Worm (Caenorhabditis elegans) whole organism, young adult: ENCODE results near the gene F10E7.11.

Source experiments
- D2030.7 ChIP-seq: fragments of 200-800 bp; sonication (Bioruptor generic); IDR thresholded peaks from 2 replicates; pipeline ENCODE4 v1.3.6; 2022; ENCODE audit warnings: missing genetic modification reagents, missing genetic modification characterization, missing compliant biosample characterization
- F10E7.11 ChIP-seq: sonication (generic microtip); optimal IDR thresholded peaks from 2 replicates; lab custom pipeline; 2017; ENCODE audit warnings: mild to moderate bottlenecking, missing genetic modification characterization, moderate library complexity, missing compliant biosample characterization
- F33H1.4 ChIP-seq: fragments of 200-800 bp; sonication (Bioruptor generic); IDR thresholded peaks from 2 replicates; pipeline ENCODE4 v1.3.6; 2022; ENCODE audit warnings: missing genetic modification reagents, missing genetic modification characterization, missing compliant biosample characterization
- F57C9.4 ChIP-seq: sonication (generic microtip); optimal IDR thresholded peaks from 2 replicates; lab custom pipeline; 2017; ENCODE audit warnings: mild to moderate bottlenecking, missing genetic modification characterization, missing compliant biosample characterization
- K11D2.4 ChIP-seq: fragments of 200-800 bp; sonication (Bioruptor generic); IDR thresholded peaks from 2 replicates; pipeline ENCODE4 v1.3.6; 2022; ENCODE audit warnings: missing genetic modification reagents, missing genetic modification characterization, missing compliant biosample characterization
- K12H6.12 ChIP-seq: fragments of 200-800 bp; sonication (Bioruptor generic); optimal IDR thresholded peaks from 2 replicates; lab custom pipeline; 2018; ENCODE audit warnings: mild to moderate bottlenecking, missing genetic modification characterization, missing compliant biosample characterization
- T07F8.4 ChIP-seq: sonication (generic microtip); optimal IDR thresholded peaks from 2 replicates; lab custom pipeline; 2016; ENCODE audit warnings: mild to moderate bottlenecking, missing genetic modification characterization, moderate library complexity, missing compliant biosample characterization
- Y53F4B.3 ChIP-seq: fragments of 200-800 bp; sonication (Bioruptor generic); IDR thresholded peaks from 2 replicates; pipeline ENCODE4 v1.3.6; 2022; ENCODE audit warnings: missing genetic modification reagents, missing genetic modification characterization, missing compliant biosample characterization
- Y53G8AR.9 ChIP-seq: fragments of 200-800 bp; sonication (Bioruptor generic); conservative IDR thresholded peaks from 2 replicates; pipeline ENCODE4 v1.3.6; 2022; ENCODE audit warnings: missing genetic modification reagents, missing genetic modification characterization, missing compliant biosample characterization
- Y79H2A.3 ChIP-seq: fragments of 200-800 bp; sonication (Bioruptor generic); conservative IDR thresholded peaks from 2 replicates; pipeline ENCODE4 v1.3.6; 2022; ENCODE audit warnings: missing genetic modification reagents, missing genetic modification characterization, missing compliant biosample characterization
- Y95B8A.8 ChIP-seq: fragments of 200-800 bp; sonication (Bioruptor generic); IDR thresholded peaks from 2 replicates; pipeline ENCODE4 v1.3.6; 2022; ENCODE audit warnings: missing genetic modification reagents, missing genetic modification characterization, missing compliant biosample characterization
- aptf-3 ChIP-seq: fragments of 200-800 bp; sonication (Bioruptor generic); IDR thresholded peaks from 2 replicates; pipeline ENCODE4 v1.3.6; 2022; ENCODE audit warnings: missing genetic modification characterization, missing compliant biosample characterization
- attf-3 ChIP-seq: fragments of 200-800 bp; sonication (Bioruptor generic); conservative IDR thresholded peaks from 2 replicates; pipeline ENCODE4 v1.3.6; 2022; ENCODE audit warnings: missing genetic modification reagents, missing genetic modification characterization, missing compliant biosample characterization
- bed-1 ChIP-seq: fragments of 200-800 bp; sonication (Bioruptor generic); IDR thresholded peaks from 2 replicates; pipeline ENCODE4 v1.3.6; 2022; ENCODE audit warnings: missing genetic modification reagents, missing genetic modification characterization, missing compliant biosample characterization
- cebp-1 ChIP-seq, 2 experiments: fragments of 200-800 bp in 1 of 2; sonication (Bioruptor generic) in 1 of 2; sonication (generic microtip) in 1 of 2; IDR thresholded peaks in 1 of 2; optimal IDR thresholded peaks in 1 of 2; 2 replicates each; pipeline versions ENCODE4 v1.3.6 to Lab custom; 2017 to 2022; ENCODE audit warnings: missing compliant biosample characterization in 2 of 2, missing genetic modification characterization in 2 of 2, mild to moderate bottlenecking in 1 of 2, missing genetic modification reagents in 1 of 2, moderate library complexity in 1 of 2
- ceh-40 ChIP-seq: fragments of 200-800 bp; sonication (Bioruptor generic); IDR thresholded peaks from 2 replicates; pipeline ENCODE4 v1.3.6; 2022; ENCODE audit warnings: missing genetic modification characterization, missing compliant biosample characterization
- ceh-58 ChIP-seq: fragments of 200-800 bp; sonication (Bioruptor generic); IDR thresholded peaks from 2 replicates; pipeline ENCODE4 v1.3.6; 2022; ENCODE audit warnings: missing genetic modification characterization, missing compliant biosample characterization
- die-1 ChIP-seq: sonication (generic microtip); optimal IDR thresholded peaks from 2 replicates; lab custom pipeline; 2016; ENCODE audit warnings: missing genotype, mild to moderate bottlenecking, missing genetic modification characterization, missing compliant biosample characterization
- dox-1 ChIP-seq: fragments of 200-800 bp; sonication (Bioruptor generic); IDR thresholded peaks from 2 replicates; pipeline ENCODE4 v1.3.6; 2022; ENCODE audit warnings: missing genetic modification reagents, missing genetic modification characterization, missing compliant biosample characterization
- egl-18 ChIP-seq: fragments of 200-800 bp; sonication (Bioruptor generic); IDR thresholded peaks from 2 replicates; pipeline ENCODE4 v1.3.6; 2022; ENCODE audit warnings: missing genetic modification reagents, missing genetic modification characterization, missing compliant biosample characterization
- egl-44 ChIP-seq: fragments of 200-800 bp; sonication (Bioruptor generic); IDR thresholded peaks from 2 replicates; pipeline ENCODE4 v1.3.6; 2022; ENCODE audit warnings: missing genetic modification reagents, missing genetic modification characterization, missing compliant biosample characterization
- egrh-3 ChIP-seq: fragments of 200-800 bp; sonication (Bioruptor generic); IDR thresholded peaks from 2 replicates; pipeline ENCODE4 v1.3.6; 2022; ENCODE audit warnings: missing genetic modification reagents, missing genetic modification characterization, missing compliant biosample characterization
- fkh-3 ChIP-seq: sonication (generic microtip); optimal IDR thresholded peaks from 2 replicates; lab custom pipeline; 2016; ENCODE audit warnings: mild to moderate bottlenecking, missing genetic modification characterization, missing compliant biosample characterization
- gei-17 ChIP-seq: fragments of 200-800 bp; sonication (Bioruptor generic); optimal IDR thresholded peaks from 2 replicates; lab custom pipeline; 2018; ENCODE audit warnings: mild to moderate bottlenecking, missing genetic modification characterization, missing compliant biosample characterization
- hrde-1 ChIP-seq: sonication (generic microtip); optimal IDR thresholded peaks from 2 replicates; lab custom pipeline; 2016; ENCODE audit warnings: missing genetic modification characterization, mild to moderate bottlenecking, missing compliant biosample characterization, moderate library complexity, missing genotype, missing genetic modification reagents, borderline replicate concordance
- let-526 ChIP-seq: fragments of 200-800 bp; sonication (Bioruptor generic); IDR thresholded peaks from 2 replicates; pipeline ENCODE4 v1.3.6; 2022; ENCODE audit warnings: missing genetic modification reagents, missing genetic modification characterization, missing compliant biosample characterization
- lin-35 ChIP-seq, 3 experiments: fragments of 150-350 bp in 2 of 3; sonication (generic microtip) in 1 of 3; optimal IDR thresholded peaks; 2 replicates each; lab custom pipeline; 2014 to 2018; ENCODE audit warnings: missing biosample characterization in 3 of 3, missing genetic modification characterization in 3 of 3, missing genetic modification reagents in 3 of 3
- lir-1 ChIP-seq: fragments of 200-800 bp; sonication (Bioruptor generic); conservative IDR thresholded peaks from 2 replicates; pipeline ENCODE4 v1.3.6; 2022; ENCODE audit warnings: missing genetic modification reagents, missing genetic modification characterization, missing compliant biosample characterization
- lsl-1 ChIP-seq: fragments of 200-800 bp; sonication (Bioruptor generic); optimal IDR thresholded peaks from 2 replicates; lab custom pipeline; 2018; ENCODE audit warnings: mild to moderate bottlenecking, missing genetic modification characterization, moderate library complexity, missing compliant biosample characterization
- madf-6 ChIP-seq: fragments of 200-800 bp; sonication (Bioruptor generic); IDR thresholded peaks from 2 replicates; pipeline ENCODE4 v1.3.6; 2022; ENCODE audit warnings: missing genetic modification reagents, missing genetic modification characterization, missing compliant biosample characterization
- mes-4 ChIP-seq: sonication (generic microtip); optimal IDR thresholded peaks from 2 replicates; lab custom pipeline; 2016; ENCODE audit warnings: missing genotype, missing genetic modification characterization, missing compliant biosample characterization
- mxl-1 ChIP-seq: sonication (generic microtip); optimal IDR thresholded peaks from 2 replicates; lab custom pipeline; 2016; ENCODE audit warnings: missing genetic modification characterization, missing compliant biosample characterization
- nfya-2 ChIP-seq: fragments of 200-800 bp; sonication (Bioruptor generic); IDR thresholded peaks from 2 replicates; pipeline ENCODE4 v1.3.6; 2022; ENCODE audit warnings: missing genetic modification reagents, missing genetic modification characterization, missing compliant biosample characterization
- nfyb-1 ChIP-seq: fragments of 200-800 bp; sonication (Bioruptor generic); IDR thresholded peaks from 2 replicates; pipeline ENCODE4 v1.3.6; 2022; ENCODE audit warnings: missing genetic modification reagents, missing genetic modification characterization, missing compliant biosample characterization
- nhr-179 ChIP-seq: sonication (generic microtip); optimal IDR thresholded peaks from 2 replicates; lab custom pipeline; 2016; ENCODE audit warnings: mild to moderate bottlenecking, missing genetic modification characterization, missing compliant biosample characterization
- nhr-80 ChIP-seq: sonication (generic microtip); optimal IDR thresholded peaks from 2 replicates; lab custom pipeline; 2016; ENCODE audit warnings: missing genetic modification characterization, missing compliant biosample characterization
- rpc-1 ChIP-seq, 2 experiments: fragments of 150-350 bp in 1 of 2; sonication (generic microtip) in 1 of 2; optimal IDR thresholded peaks; 2 replicates each; lab custom pipeline; 2014 to 2018; ENCODE audit warnings: missing biosample characterization in 1 of 2, missing genetic modification characterization in 1 of 2, missing genetic modification reagents in 1 of 2, missing genotype in 1 of 2
- sdz-38 ChIP-seq: sonication (generic microtip); optimal IDR thresholded peaks from 2 replicates; lab custom pipeline; 2016; ENCODE audit warnings: missing genotype, missing genetic modification characterization, missing compliant biosample characterization
- snpc-3.4 ChIP-seq: sonication (generic microtip); optimal IDR thresholded peaks from 2 replicates; lab custom pipeline; 2017; ENCODE audit warnings: missing genetic modification characterization, mild to moderate bottlenecking, missing compliant biosample characterization, antibody characterized with exemption, moderate library complexity, missing genotype, missing genetic modification reagents
- snpc-4 ChIP-seq, 5 experiments: fragments of 150-350 bp in 1 of 5; sonication (generic microtip) in 4 of 5; optimal IDR thresholded peaks; 2 replicates each; lab custom pipeline; 2014 to 2018; ENCODE audit warnings: missing genetic modification characterization in 5 of 5, missing biosample characterization in 3 of 5, antibody characterized with exemption in 2 of 5, mild to moderate bottlenecking in 2 of 5, missing compliant biosample characterization in 2 of 5, missing genotype in 2 of 5, moderate library complexity in 2 of 5, missing genetic modification reagents in 1 of 5
- tbp1 ChIP-seq: fragments of 200-800 bp; sonication (Bioruptor generic); optimal IDR thresholded peaks from 2 replicates; lab custom pipeline; 2018; ENCODE audit warnings: mild to moderate bottlenecking, missing genetic modification characterization, missing compliant biosample characterization
- unc-62 ChIP-seq: fragments of 150-350 bp; optimal IDR thresholded peaks from 2 replicates; lab custom pipeline; 2014; ENCODE audit warnings: missing biosample characterization, missing genetic modification reagents, missing genetic modification characterization
- xnd-1 ChIP-seq: sonication (generic microtip); optimal IDR thresholded peaks from 2 replicates; lab custom pipeline; 2016; ENCODE audit warnings: missing genotype, missing genetic modification reagents, missing genetic modification characterization, missing compliant biosample characterization
- ztf-22 ChIP-seq: fragments of 200-800 bp; sonication (Bioruptor generic); optimal IDR thresholded peaks from 2 replicates; lab custom pipeline; 2018; ENCODE audit warnings: mild to moderate bottlenecking, missing genetic modification characterization, moderate library complexity, missing compliant biosample characterization
- ztf-25 ChIP-seq: fragments of 200-800 bp; sonication (Bioruptor generic); IDR thresholded peaks from 2 replicates; pipeline ENCODE4 v1.3.6; 2022; ENCODE audit warnings: missing genetic modification reagents, missing genetic modification characterization, missing compliant biosample characterization
- ztf-26 ChIP-seq: sonication (generic microtip); optimal IDR thresholded peaks from 2 replicates; lab custom pipeline; 2017; ENCODE audit warnings: missing genetic modification characterization, missing compliant biosample characterization

Gene F10E7.11

DNA sequence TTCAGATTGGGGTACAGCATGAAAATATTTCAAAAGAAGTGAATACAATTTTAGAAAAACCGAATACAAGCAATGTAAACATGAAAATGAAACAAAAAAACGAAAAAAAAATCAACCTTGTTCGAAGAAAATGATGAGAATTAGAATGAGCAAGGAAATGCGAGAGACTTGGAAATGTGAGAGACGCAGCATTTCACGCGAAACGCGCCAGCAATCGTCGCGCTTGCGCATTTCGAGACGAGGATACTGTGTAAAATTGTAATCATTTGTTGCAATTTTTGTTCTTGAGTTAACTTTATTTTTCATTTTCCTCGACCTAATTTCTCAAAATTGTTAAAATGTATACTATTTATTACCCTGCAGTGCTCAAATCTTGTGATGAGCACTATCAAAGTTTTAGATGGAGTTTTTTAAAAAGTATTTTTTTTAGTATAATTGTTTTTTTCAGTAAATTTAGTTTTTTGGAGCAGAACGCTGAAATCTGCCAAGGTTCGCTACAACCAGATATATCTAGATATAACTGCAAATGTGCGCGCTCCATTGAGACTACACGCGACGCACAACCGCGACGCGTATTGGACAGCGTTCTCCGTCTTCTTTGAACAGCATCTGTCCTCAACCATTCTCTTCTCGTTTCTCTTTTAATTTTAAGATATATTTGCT lies 29.4 kb upstream of the F10E7.11 start, which contains the start of gene fust-1 (continued):
- TF ChIP-seq ztf-25 = no peak
- TF ChIP-seq die-1 (tag; lab: Kevin White, UChicago) = peak; percentile 14
- TF ChIP-seq D2030.7 (GFP tag; lab: Robert Waterston, UW) = peak; percentile 89
- TF ChIP-seq cebp-1 (GFP tag; IDR thresholded peaks at IDR 0.05; lab: Robert Waterston, UW) = peak; percentile 29; the same call in 1 of the 2 replicates
- TF ChIP-seq cebp-1 (tag; optimal IDR thresholded peaks at IDR 0.05; lab: Kevin White, UChicago) = peak; percentile 93
- peak; percentile 88 for TF ChIP-seq ztf-26 (tag; lab: Kevin White, UChicago)
- peak; percentile 73 for TF ChIP-seq ztf-22 (GFP tag; lab: Kevin White, UChicago)
- no peak for TF ChIP-seq nhr-179 (tag; lab: Kevin White, UChicago)
- peak; percentile 88 for TF ChIP-seq K12H6.12 (tag; lab: Kevin White, UChicago)
- no peak for TF ChIP-seq F57C9.4 (tag; lab: Kevin White, UChicago)
- peak; percentile 82 for TF ChIP-seq F33H1.4 (GFP tag; lab: Robert Waterston, UW)
- no peak for TF ChIP-seq ceh-58 (GFP tag; lab: Robert Waterston, UW)
- TF ChIP-seq nfyb-1 (GFP tag; lab: Robert Waterston, UW) = peak; percentile 96
- TF ChIP-seq attf-3 (GFP tag; lab: Robert Waterston, UW) = peak; percentile 86
- peak in 2 of 3 experiments; percentile 80 to 93 for TF ChIP-seq lin-35 (GFP tag; optimal IDR thresholded peaks at IDR 0.05; lab: Kevin White, UChicago)
- TF ChIP-seq Y53F4B.3 = no peak
- no peak for TF ChIP-seq mxl-1 (tag; lab: Kevin White, UChicago)
- TF ChIP-seq egl-44 (GFP tag; lab: Robert Waterston, UW) = peak; percentile 75; the same call in 1 of the 2 replicates
- no peak for TF ChIP-seq rpc-1 (optimal IDR thresholded peaks at IDR 0.05; lab: Kevin White, UChicago)
- no peak for TF ChIP-seq rpc-1 (tag; optimal IDR thresholded peaks at IDR 0.05; lab: Kevin White, UChicago)
- TF ChIP-seq xnd-1 = peak; percentile 82
- TF ChIP-seq egl-18 (GFP tag; lab: Robert Waterston, UW) = peak; percentile 81
- TF ChIP-seq F10E7.11 (tag; lab: Kevin White, UChicago) = no peak
- TF ChIP-seq K11D2.4 (GFP tag; lab: Robert Waterston, UW) = peak; percentile 97
- peak; percentile 87 for TF ChIP-seq lsl-1 (GFP tag; lab: Kevin White, UChicago)
- TF ChIP-seq gei-17 = peak; percentile 79
- TF ChIP-seq dox-1 (GFP tag; lab: Robert Waterston, UW) = peak; percentile 98
- no peak for TF ChIP-seq T07F8.4 (tag; lab: Kevin White, UChicago)
- peak; percentile 22 for TF ChIP-seq mes-4
- peak; percentile 98 for TF ChIP-seq Y53G8AR.9
- TF ChIP-seq nhr-80 (tag; lab: Kevin White, UChicago) = peak; percentile 70
- peak; percentile 80; the same call in 1 of the 2 replicates for TF ChIP-seq let-526 (GFP tag; lab: Robert Waterston, UW)
- TF ChIP-seq Y95B8A.8 (GFP tag; lab: Robert Waterston, UW) = peak; percentile 93
- peak; percentile 95 for TF ChIP-seq snpc-3.4 (tag; lab: Kevin White, UChicago)
- no peak for TF ChIP-seq aptf-3 (GFP tag; lab: Robert Waterston, UW)
- TF ChIP-seq lir-1 (GFP tag; lab: Robert Waterston, UW) = peak; percentile 88
- TF ChIP-seq ceh-40 (GFP tag; lab: Robert Waterston, UW) = no peak
- TF ChIP-seq nfya-2 (GFP tag; lab: Robert Waterston, UW) = no peak
- TF ChIP-seq madf-6 (GFP tag; lab: Robert Waterston, UW) = peak; percentile 95
- peak; percentile 58 for TF ChIP-seq snpc-4 (GFP tag; optimal IDR thresholded peaks at IDR 0.05; lab: Kevin White, UChicago)
- TF ChIP-seq snpc-4 (tag; optimal IDR thresholded peaks at IDR 0.05; lab: Kevin White, UChicago) = peak; percentile 48 to 89 (median 86)
- no peak for TF ChIP-seq Y79H2A.3 (GFP tag; lab: Robert Waterston, UW)
- no peak; the same call in 1 of the 2 replicates for TF ChIP-seq egrh-3 (GFP tag; lab: Robert Waterston, UW)
- TF ChIP-seq bed-1 (GFP tag; lab: Robert Waterston, UW) = no peak
- peak; percentile 74 for TF ChIP-seq hrde-1 (tag; lab: Kevin White, UChicago)
- peak; percentile 75 for TF ChIP-seq tbp1
- no peak for TF ChIP-seq fkh-3 (tag; lab: Kevin White, UChicago)
- TF ChIP-seq sdz-38 = no peak
- TF ChIP-seq unc-62 = no peak
